Worm (Caenorhabditis elegans) whole organism, young adult: ENCODE data around the gene hrpl-1.

Experiments used
- B0019.2 ChIP-seq: fragments of 200-800 bp; sonication (Bioruptor generic); conservative IDR thresholded peaks from 2 replicates; pipeline ENCODE4 v1.3.6; 2022; ENCODE audit warnings: missing genetic modification reagents, missing genetic modification characterization, missing compliant biosample characterization
- B0261.1 ChIP-seq: sonication (generic microtip); optimal IDR thresholded peaks from 2 replicates; lab custom pipeline; 2016; ENCODE audit warnings: mild to moderate bottlenecking, missing genetic modification characterization, moderate library complexity, missing compliant biosample characterization
- C06A6.2 ChIP-seq: fragments of 200-800 bp; sonication (Bioruptor generic); conservative IDR thresholded peaks from 2 replicates; pipeline ENCODE4 v1.3.6; 2022; ENCODE audit warnings: missing genetic modification characterization, missing compliant biosample characterization
- C17E4.6 ChIP-seq: fragments of 200-800 bp; sonication (Bioruptor generic); IDR thresholded peaks from 2 replicates; pipeline ENCODE4 v1.3.6; 2022; ENCODE audit warnings: missing genetic modification reagents, missing genetic modification characterization, missing compliant biosample characterization
- F22D6.2 ChIP-seq: sonication (generic microtip); optimal IDR thresholded peaks from 2 replicates; lab custom pipeline; 2016; ENCODE audit warnings: mild to moderate bottlenecking, missing genetic modification characterization, missing compliant biosample characterization
- F49E8.2 ChIP-seq: sonication (generic microtip); optimal IDR thresholded peaks from 3 replicates; lab custom pipeline; 2017; ENCODE audit warnings: missing genetic modification characterization, mild to moderate bottlenecking, missing compliant biosample characterization, antibody characterized with exemption, moderate library complexity; ENCODE audit not compliant: insufficient read depth
- F55B11.4 ChIP-seq: sonication (generic microtip); optimal IDR thresholded peaks from 2 replicates; lab custom pipeline; 2016; ENCODE audit warnings: missing compliant biosample characterization, missing genetic modification characterization, borderline replicate concordance; ENCODE audit not compliant: insufficient read depth
- F57C9.4 ChIP-seq: sonication (generic microtip); optimal IDR thresholded peaks from 2 replicates; lab custom pipeline; 2017; ENCODE audit warnings: mild to moderate bottlenecking, missing genetic modification characterization, missing compliant biosample characterization
- Y53G8AR.9 ChIP-seq: fragments of 200-800 bp; sonication (Bioruptor generic); conservative IDR thresholded peaks from 2 replicates; pipeline ENCODE4 v1.3.6; 2022; ENCODE audit warnings: missing genetic modification reagents, missing genetic modification characterization, missing compliant biosample characterization
- Y67H2A.10 ChIP-seq: fragments of 200-800 bp; sonication (Bioruptor generic); conservative IDR thresholded peaks from 2 replicates; pipeline ENCODE4 v1.3.6; 2022; ENCODE audit warnings: missing genetic modification reagents, missing genetic modification characterization, missing compliant biosample characterization
- Y79H2A.3 ChIP-seq: fragments of 200-800 bp; sonication (Bioruptor generic); conservative IDR thresholded peaks from 2 replicates; pipeline ENCODE4 v1.3.6; 2022; ENCODE audit warnings: missing genetic modification reagents, missing genetic modification characterization, missing compliant biosample characterization
- aptf-2 ChIP-seq: fragments of 200-800 bp; sonication (Bioruptor generic); conservative IDR thresholded peaks from 2 replicates; pipeline ENCODE4 v1.3.6; 2022; ENCODE audit warnings: missing genetic modification reagents, missing genetic modification characterization, missing compliant biosample characterization
- atf-7 ChIP-seq: sonication (generic microtip); optimal IDR thresholded peaks from 2 replicates; lab custom pipeline; 2017; ENCODE audit warnings: mild to moderate bottlenecking, missing genetic modification characterization, missing compliant biosample characterization
- attf-6 ChIP-seq: fragments of 200-800 bp; sonication (Bioruptor generic); IDR thresholded peaks from 2 replicates; pipeline ENCODE4 v1.3.6; 2022; ENCODE audit warnings: missing genetic modification reagents, missing genetic modification characterization, missing compliant biosample characterization
- ccch-3 ChIP-seq: fragments of 200-800 bp; sonication (Bioruptor generic); optimal IDR thresholded peaks from 2 replicates; lab custom pipeline; 2018; ENCODE audit warnings: mild to moderate bottlenecking, missing genetic modification characterization, missing compliant biosample characterization
- cebp-1 ChIP-seq, 2 experiments: fragments of 200-800 bp in 1 of 2; sonication (Bioruptor generic) in 1 of 2; sonication (generic microtip) in 1 of 2; IDR thresholded peaks in 1 of 2; optimal IDR thresholded peaks in 1 of 2; 2 replicates each; pipeline versions ENCODE4 v1.3.6 to Lab custom; 2017 to 2022; ENCODE audit warnings: missing compliant biosample characterization in 2 of 2, missing genetic modification characterization in 2 of 2, mild to moderate bottlenecking in 1 of 2, missing genetic modification reagents in 1 of 2, moderate library complexity in 1 of 2
- cebp-2 ChIP-seq: fragments of 200-800 bp; sonication (Bioruptor generic); IDR thresholded peaks from 2 replicates; pipeline ENCODE4 v1.3.6; 2022; ENCODE audit warnings: missing genetic modification characterization, missing compliant biosample characterization
- ceh-91 ChIP-seq: fragments of 200-800 bp; sonication (Bioruptor generic); IDR thresholded peaks from 2 replicates; pipeline ENCODE4 v1.3.6; 2022; ENCODE audit warnings: missing genetic modification reagents, missing genetic modification characterization, missing compliant biosample characterization
- die-1 ChIP-seq: sonication (generic microtip); optimal IDR thresholded peaks from 2 replicates; lab custom pipeline; 2016; ENCODE audit warnings: missing genotype, mild to moderate bottlenecking, missing genetic modification characterization, missing compliant biosample characterization
- egrh-3 ChIP-seq: fragments of 200-800 bp; sonication (Bioruptor generic); IDR thresholded peaks from 2 replicates; pipeline ENCODE4 v1.3.6; 2022; ENCODE audit warnings: missing genetic modification reagents, missing genetic modification characterization, missing compliant biosample characterization
- ets-4 ChIP-seq: fragments of 200-800 bp; sonication (Bioruptor generic); optimal IDR thresholded peaks from 2 replicates; lab custom pipeline; 2018; ENCODE audit warnings: mild to moderate bottlenecking, missing genetic modification characterization, missing compliant biosample characterization
- him-1 ChIP-seq: sonication (generic microtip); optimal IDR thresholded peaks from 2 replicates; lab custom pipeline; 2016; ENCODE audit warnings: missing genotype, missing genetic modification reagents, missing genetic modification characterization, missing compliant biosample characterization
- hmg-1.2 ChIP-seq: fragments of 200-800 bp; sonication (Bioruptor generic); IDR thresholded peaks from 2 replicates; pipeline ENCODE4 v1.3.6; 2022; ENCODE audit warnings: missing genetic modification reagents, missing genetic modification characterization, missing compliant biosample characterization
- hrde-1 ChIP-seq: sonication (generic microtip); optimal IDR thresholded peaks from 2 replicates; lab custom pipeline; 2016; ENCODE audit warnings: missing genetic modification characterization, mild to moderate bottlenecking, missing compliant biosample characterization, moderate library complexity, missing genotype, missing genetic modification reagents, borderline replicate concordance
- hsf-1 ChIP-seq: fragments of 200-800 bp; sonication (Bioruptor generic); IDR thresholded peaks from 2 replicates; pipeline ENCODE4 v1.3.6; 2022; ENCODE audit warnings: missing genetic modification reagents, missing genetic modification characterization, missing compliant biosample characterization
- let-607 ChIP-seq, 2 experiments: fragments of 200-800 bp in 1 of 2; sonication (Bioruptor generic) in 1 of 2; sonication (generic microtip) in 1 of 2; optimal IDR thresholded peaks; 2 replicates each; lab custom pipeline; 2016 to 2018; ENCODE audit warnings: mild to moderate bottlenecking in 2 of 2, missing compliant biosample characterization in 2 of 2, missing genetic modification characterization in 2 of 2, moderate library complexity in 2 of 2, missing genotype in 1 of 2
- lin-40 ChIP-seq: sonication (generic microtip); optimal IDR thresholded peaks from 2 replicates; lab custom pipeline; 2016; ENCODE audit warnings: missing genetic modification characterization, mild to moderate bottlenecking, missing compliant biosample characterization, missing genotype, missing genetic modification reagents
- lir-1 ChIP-seq: fragments of 200-800 bp; sonication (Bioruptor generic); conservative IDR thresholded peaks from 2 replicates; pipeline ENCODE4 v1.3.6; 2022; ENCODE audit warnings: missing genetic modification reagents, missing genetic modification characterization, missing compliant biosample characterization
- lsl-1 ChIP-seq: fragments of 200-800 bp; sonication (Bioruptor generic); optimal IDR thresholded peaks from 2 replicates; lab custom pipeline; 2018; ENCODE audit warnings: mild to moderate bottlenecking, missing genetic modification characterization, moderate library complexity, missing compliant biosample characterization
- lsy-27 ChIP-seq: sonication (generic microtip); optimal IDR thresholded peaks from 2 replicates; lab custom pipeline; 2017; ENCODE audit warnings: missing genetic modification characterization, mild to moderate bottlenecking, missing compliant biosample characterization, antibody characterized with exemption, missing genotype, borderline replicate concordance; ENCODE audit not compliant: insufficient read depth
- madf-10 ChIP-seq: sonication (generic microtip); optimal IDR thresholded peaks from 2 replicates; lab custom pipeline; 2016; ENCODE audit warnings: mild to moderate bottlenecking, missing genetic modification characterization, missing compliant biosample characterization
- madf-8 ChIP-seq: fragments of 200-800 bp; sonication (Bioruptor generic); conservative IDR thresholded peaks from 2 replicates; pipeline ENCODE4 v1.3.6; 2022; ENCODE audit warnings: missing genetic modification reagents, missing genetic modification characterization, missing compliant biosample characterization
- mcd-1 ChIP-seq: fragments of 200-800 bp; sonication (Bioruptor generic); IDR thresholded peaks from 2 replicates; pipeline ENCODE4 v1.3.6; 2022; ENCODE audit warnings: missing genetic modification reagents, missing genetic modification characterization, missing compliant biosample characterization
- mes-4 ChIP-seq: sonication (generic microtip); optimal IDR thresholded peaks from 2 replicates; lab custom pipeline; 2016; ENCODE audit warnings: missing genotype, missing genetic modification characterization, missing compliant biosample characterization
- mxl-1 ChIP-seq: sonication (generic microtip); optimal IDR thresholded peaks from 2 replicates; lab custom pipeline; 2016; ENCODE audit warnings: missing genetic modification characterization, missing compliant biosample characterization
- nfyb-1 ChIP-seq: fragments of 200-800 bp; sonication (Bioruptor generic); IDR thresholded peaks from 2 replicates; pipeline ENCODE4 v1.3.6; 2022; ENCODE audit warnings: missing genetic modification reagents, missing genetic modification characterization, missing compliant biosample characterization
- nhr-27 ChIP-seq: fragments of 200-800 bp; sonication (Bioruptor generic); optimal IDR thresholded peaks from 2 replicates; lab custom pipeline; 2018; ENCODE audit warnings: mild to moderate bottlenecking, missing genetic modification characterization, moderate library complexity, missing compliant biosample characterization
- pha-4 ChIP-seq: fragments of 150-350 bp; sonication (generic microtip); optimal IDR thresholded peaks from 2 replicates; lab custom pipeline; 2014; ENCODE audit warnings: missing biosample characterization, missing genetic modification reagents, missing genetic modification characterization
- rcor-1 ChIP-seq: fragments of 200-800 bp; sonication (Bioruptor generic); IDR thresholded peaks from 2 replicates; pipeline ENCODE4 v1.3.6; 2022; ENCODE audit warnings: missing genetic modification reagents, missing genetic modification characterization, missing compliant biosample characterization
- rec-8 ChIP-seq, 2 experiments: sonication (generic microtip); optimal IDR thresholded peaks; 2 replicates each; lab custom pipeline; 2016; ENCODE audit warnings: mild to moderate bottlenecking in 2 of 2, missing genetic modification characterization in 2 of 2, missing genetic modification reagents in 2 of 2, missing genotype in 2 of 2, missing biosample characterization in 1 of 2, missing compliant biosample characterization in 1 of 2, moderate library complexity in 1 of 2
- sea-2 ChIP-seq: fragments of 200-800 bp; sonication (Bioruptor generic); IDR thresholded peaks from 2 replicates; pipeline ENCODE4 v1.3.6; 2022; ENCODE audit warnings: missing genetic modification characterization, missing compliant biosample characterization
- snpc-3.4 ChIP-seq: sonication (generic microtip); optimal IDR thresholded peaks from 2 replicates; lab custom pipeline; 2017; ENCODE audit warnings: missing genetic modification characterization, mild to moderate bottlenecking, missing compliant biosample characterization, antibody characterized with exemption, moderate library complexity, missing genotype, missing genetic modification reagents
- xnd-1 ChIP-seq: sonication (generic microtip); optimal IDR thresholded peaks from 2 replicates; lab custom pipeline; 2016; ENCODE audit warnings: missing genotype, missing genetic modification reagents, missing genetic modification characterization, missing compliant biosample characterization
- zfh-2 ChIP-seq: fragments of 200-800 bp; sonication (Bioruptor generic); conservative IDR thresholded peaks from 2 replicates; pipeline ENCODE4 v1.3.6; 2022; ENCODE audit warnings: missing genetic modification reagents, missing genetic modification characterization, missing compliant biosample characterization
- ztf-26 ChIP-seq: sonication (generic microtip); optimal IDR thresholded peaks from 2 replicates; lab custom pipeline; 2017; ENCODE audit warnings: missing genetic modification characterization, missing compliant biosample characterization
- ztf-28 ChIP-seq: fragments of 200-800 bp; sonication (Bioruptor generic); IDR thresholded peaks from 2 replicates; pipeline ENCODE4 v1.3.6; 2022; ENCODE audit warnings: missing genetic modification reagents, missing genetic modification characterization, missing compliant biosample characterization

Gene hrpl-1

DNA sequence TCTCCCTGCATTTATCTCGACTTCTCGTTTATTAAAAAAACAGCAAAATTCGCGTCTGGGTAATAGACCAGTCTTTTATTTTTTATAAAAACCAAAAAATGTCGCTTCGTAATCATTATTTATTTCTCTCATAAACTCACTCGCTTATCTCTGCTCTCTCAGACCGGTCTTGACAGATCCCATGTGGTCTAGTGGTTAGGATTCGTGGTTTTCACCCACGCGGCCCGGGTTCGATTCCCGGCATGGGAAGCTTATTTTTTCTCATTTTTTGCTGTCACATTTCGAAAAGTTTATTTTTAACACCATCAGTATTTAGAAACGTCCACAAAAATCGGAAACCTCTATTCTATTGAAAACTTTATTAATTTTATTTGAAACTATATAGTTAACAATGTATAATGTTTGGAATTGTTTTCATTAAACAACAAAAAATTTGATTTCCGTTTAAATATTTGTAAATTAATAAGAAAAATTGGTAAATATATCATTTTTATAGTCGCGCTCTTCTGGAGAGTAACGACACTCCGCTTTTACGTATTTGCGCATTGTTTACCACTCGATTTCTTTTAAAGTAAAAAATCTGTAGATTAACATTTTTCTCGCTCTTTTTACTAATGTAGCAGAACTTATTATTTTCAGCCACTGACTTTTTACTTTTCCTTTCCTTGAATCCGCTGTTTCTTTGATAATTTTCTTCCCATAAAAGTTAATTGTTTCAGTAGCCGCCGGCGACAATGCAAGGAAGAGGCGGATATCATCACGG lies at the start of gene hrpl-1 (continued):
- TF ChIP-seq ceh-91 (GFP tag; lab: Robert Waterston, UW) (no peak), F49E8.2 (tag; lab: Kevin White, UChicago) (no peak), let-607 (tag; optimal IDR thresholded peaks at IDR 0.05; lab: Kevin White, UChicago) (no peak), hsf-1 (GFP tag; lab: Robert Waterston, UW) (no peak), ets-4 (no peak), F57C9.4 (tag; lab: Kevin White, UChicago) (no peak), F55B11.4 (no peak), ccch-3 (GFP tag; lab: Kevin White, UChicago) (no peak), mcd-1 (GFP tag; lab: Robert Waterston, UW) (no peak), atf-7 (tag; lab: Kevin White, UChicago) (no peak), hmg-1.2 (GFP tag; lab: Robert Waterston, UW) (peak; percentile 29; the same call in 1 of the 2 replicates), B0019.2 (GFP tag; lab: Robert Waterston, UW) (no peak), B0261.1 (peak; percentile 73), rcor-1 (no peak), Y67H2A.10 (no peak), F22D6.2 (tag; lab: Kevin White, UChicago) (no peak), cebp-1 (GFP tag; IDR thresholded peaks at IDR 0.05; lab: Robert Waterston, UW) (no peak), cebp-1 (tag; optimal IDR thresholded peaks at IDR 0.05; lab: Kevin White, UChicago) (peak; percentile 24), madf-10 (tag; lab: Kevin White, UChicago) (no peak), rec-8 (tag; optimal IDR thresholded peaks at IDR 0.05; lab: Kevin White, UChicago) (no peak), lin-40 (tag; lab: Kevin White, UChicago) (no peak), lsy-27 (no peak), attf-6 (no peak), ztf-28 (GFP tag; lab: Robert Waterston, UW) (no peak), aptf-2 (no peak), mxl-1 (tag; lab: Kevin White, UChicago) (peak; percentile 20), C17E4.6 (GFP tag; lab: Robert Waterston, UW) (no peak), nhr-27 (tag; lab: Kevin White, UChicago) (no peak), sea-2 (GFP tag; lab: Robert Waterston, UW) (no peak), die-1 (tag; lab: Kevin White, UChicago) (peak; percentile 74), egrh-3 (GFP tag; lab: Robert Waterston, UW) (no peak), mes-4 (tag; lab: Kevin White, UChicago) (peak; percentile 58), lsl-1 (GFP tag; lab: Kevin White, UChicago) (no peak), lir-1 (no peak), pha-4 (tag; lab: Kevin White, UChicago) (no peak), zfh-2 (GFP tag; lab: Robert Waterston, UW) (no peak), cebp-2 (no peak), hrde-1 (tag; lab: Kevin White, UChicago) (peak; percentile 31), madf-8 (GFP tag; lab: Robert Waterston, UW) (no peak), C06A6.2 (GFP tag; lab: Robert Waterston, UW) (no peak), ztf-26 (no peak), xnd-1 (no peak), him-1 (tag; lab: Kevin White, UChicago) (peak; percentile 15), nfyb-1 (GFP tag; lab: Robert Waterston, UW) (no peak), Y53G8AR.9 (GFP tag; lab: Robert Waterston, UW) (no peak), Y79H2A.3 (no peak), snpc-3.4 (tag; lab: Kevin White, UChicago) (no peak)
